Worm (Caenorhabditis elegans) whole organism, young adult: Measurements from ENCODE around the gene immt-1.

Experiments used
- B0019.2 ChIP-seq: fragments of 200-800 bp; sonication (Bioruptor generic); conservative IDR thresholded peaks from 2 replicates; pipeline ENCODE4 v1.3.6; 2022; ENCODE audit warnings: missing genetic modification reagents, missing genetic modification characterization, missing compliant biosample characterization
- F10E7.11 ChIP-seq: sonication (generic microtip); optimal IDR thresholded peaks from 2 replicates; lab custom pipeline; 2017; ENCODE audit warnings: mild to moderate bottlenecking, missing genetic modification characterization, moderate library complexity, missing compliant biosample characterization
- F37B4.10 ChIP-seq: fragments of 200-800 bp; sonication (Bioruptor generic); IDR thresholded peaks from 2 replicates; pipeline ENCODE4 v1.3.6; 2022; ENCODE audit warnings: missing genetic modification characterization, missing compliant biosample characterization
- F39B2.1 ChIP-seq: fragments of 200-800 bp; sonication (Bioruptor generic); IDR thresholded peaks from 2 replicates; pipeline ENCODE4 v1.3.6; 2022; ENCODE audit warnings: missing genetic modification reagents, missing genetic modification characterization, missing compliant biosample characterization
- F57C9.4 ChIP-seq: sonication (generic microtip); optimal IDR thresholded peaks from 2 replicates; lab custom pipeline; 2017; ENCODE audit warnings: mild to moderate bottlenecking, missing genetic modification characterization, missing compliant biosample characterization
- K12H6.12 ChIP-seq: fragments of 200-800 bp; sonication (Bioruptor generic); optimal IDR thresholded peaks from 2 replicates; lab custom pipeline; 2018; ENCODE audit warnings: mild to moderate bottlenecking, missing genetic modification characterization, missing compliant biosample characterization
- Y56A3A.18 ChIP-seq: fragments of 200-800 bp; sonication (Bioruptor generic); IDR thresholded peaks from 2 replicates; pipeline ENCODE4 v1.3.6; 2022; ENCODE audit warnings: missing genetic modification reagents, missing genetic modification characterization, missing compliant biosample characterization
- Y95B8A.8 ChIP-seq: fragments of 200-800 bp; sonication (Bioruptor generic); IDR thresholded peaks from 2 replicates; pipeline ENCODE4 v1.3.6; 2022; ENCODE audit warnings: missing genetic modification reagents, missing genetic modification characterization, missing compliant biosample characterization
- ZK185.1 ChIP-seq: sonication (generic microtip); optimal IDR thresholded peaks from 2 replicates; lab custom pipeline; 2016; ENCODE audit warnings: mild to moderate bottlenecking, missing genetic modification characterization, missing compliant biosample characterization; ENCODE audit not compliant: poor library complexity, severe bottlenecking
- aptf-3 ChIP-seq: fragments of 200-800 bp; sonication (Bioruptor generic); IDR thresholded peaks from 2 replicates; pipeline ENCODE4 v1.3.6; 2022; ENCODE audit warnings: missing genetic modification characterization, missing compliant biosample characterization
- atf-7 ChIP-seq: sonication (generic microtip); optimal IDR thresholded peaks from 2 replicates; lab custom pipeline; 2017; ENCODE audit warnings: mild to moderate bottlenecking, missing genetic modification characterization, missing compliant biosample characterization
- attf-3 ChIP-seq: fragments of 200-800 bp; sonication (Bioruptor generic); conservative IDR thresholded peaks from 2 replicates; pipeline ENCODE4 v1.3.6; 2022; ENCODE audit warnings: missing genetic modification reagents, missing genetic modification characterization, missing compliant biosample characterization
- attf-5 ChIP-seq: fragments of 200-800 bp; sonication (Bioruptor generic); optimal IDR thresholded peaks from 2 replicates; lab custom pipeline; 2018; ENCODE audit warnings: mild to moderate bottlenecking, missing genetic modification characterization, missing compliant biosample characterization
- bed-2 ChIP-seq: fragments of 200-800 bp; sonication (Bioruptor generic); IDR thresholded peaks from 2 replicates; pipeline ENCODE4 v1.3.6; 2022; ENCODE audit warnings: missing genetic modification reagents, missing genetic modification characterization, missing compliant biosample characterization
- cebp-2 ChIP-seq: fragments of 200-800 bp; sonication (Bioruptor generic); IDR thresholded peaks from 2 replicates; pipeline ENCODE4 v1.3.6; 2022; ENCODE audit warnings: missing genetic modification characterization, missing compliant biosample characterization
- ceh-40 ChIP-seq: fragments of 200-800 bp; sonication (Bioruptor generic); IDR thresholded peaks from 2 replicates; pipeline ENCODE4 v1.3.6; 2022; ENCODE audit warnings: missing genetic modification characterization, missing compliant biosample characterization
- ceh-79 ChIP-seq: sonication (generic microtip); optimal IDR thresholded peaks from 2 replicates; lab custom pipeline; 2017; ENCODE audit warnings: mild to moderate bottlenecking, missing genetic modification characterization, missing compliant biosample characterization
- dox-1 ChIP-seq: fragments of 200-800 bp; sonication (Bioruptor generic); IDR thresholded peaks from 2 replicates; pipeline ENCODE4 v1.3.6; 2022; ENCODE audit warnings: missing genetic modification reagents, missing genetic modification characterization, missing compliant biosample characterization
- efl-1 ChIP-seq: fragments of 150-350 bp; optimal IDR thresholded peaks from 2 replicates; lab custom pipeline; 2014; ENCODE audit warnings: missing biosample characterization, missing genetic modification reagents, missing genetic modification characterization
- egl-44 ChIP-seq: fragments of 200-800 bp; sonication (Bioruptor generic); IDR thresholded peaks from 2 replicates; pipeline ENCODE4 v1.3.6; 2022; ENCODE audit warnings: missing genetic modification reagents, missing genetic modification characterization, missing compliant biosample characterization
- fkh-3 ChIP-seq: sonication (generic microtip); optimal IDR thresholded peaks from 2 replicates; lab custom pipeline; 2016; ENCODE audit warnings: mild to moderate bottlenecking, missing genetic modification characterization, missing compliant biosample characterization
- gei-17 ChIP-seq: fragments of 200-800 bp; sonication (Bioruptor generic); optimal IDR thresholded peaks from 2 replicates; lab custom pipeline; 2018; ENCODE audit warnings: mild to moderate bottlenecking, missing genetic modification characterization, missing compliant biosample characterization
- hlh-12 ChIP-seq: sonication (generic microtip); optimal IDR thresholded peaks from 2 replicates; lab custom pipeline; 2016; ENCODE audit warnings: missing genetic modification characterization, missing compliant biosample characterization
- hmg-1.2 ChIP-seq: fragments of 200-800 bp; sonication (Bioruptor generic); IDR thresholded peaks from 2 replicates; pipeline ENCODE4 v1.3.6; 2022; ENCODE audit warnings: missing genetic modification reagents, missing genetic modification characterization, missing compliant biosample characterization
- let-526 ChIP-seq: fragments of 200-800 bp; sonication (Bioruptor generic); IDR thresholded peaks from 2 replicates; pipeline ENCODE4 v1.3.6; 2022; ENCODE audit warnings: missing genetic modification reagents, missing genetic modification characterization, missing compliant biosample characterization
- lin-35 ChIP-seq, 3 experiments: fragments of 150-350 bp in 2 of 3; sonication (generic microtip) in 1 of 3; optimal IDR thresholded peaks; 2 replicates each; lab custom pipeline; 2014 to 2018; ENCODE audit warnings: missing biosample characterization in 3 of 3, missing genetic modification characterization in 3 of 3, missing genetic modification reagents in 3 of 3
- lin-54 ChIP-seq: fragments of 200-800 bp; sonication (Bioruptor generic); optimal IDR thresholded peaks from 2 replicates; lab custom pipeline; 2018; ENCODE audit warnings: mild to moderate bottlenecking, missing genetic modification characterization, missing compliant biosample characterization
- lir-1 ChIP-seq: fragments of 200-800 bp; sonication (Bioruptor generic); conservative IDR thresholded peaks from 2 replicates; pipeline ENCODE4 v1.3.6; 2022; ENCODE audit warnings: missing genetic modification reagents, missing genetic modification characterization, missing compliant biosample characterization
- lsy-27 ChIP-seq: sonication (generic microtip); optimal IDR thresholded peaks from 2 replicates; lab custom pipeline; 2017; ENCODE audit warnings: missing genetic modification characterization, mild to moderate bottlenecking, missing compliant biosample characterization, antibody characterized with exemption, missing genotype, borderline replicate concordance; ENCODE audit not compliant: insufficient read depth
- madf-6 ChIP-seq: fragments of 200-800 bp; sonication (Bioruptor generic); IDR thresholded peaks from 2 replicates; pipeline ENCODE4 v1.3.6; 2022; ENCODE audit warnings: missing genetic modification reagents, missing genetic modification characterization, missing compliant biosample characterization
- madf-8 ChIP-seq: fragments of 200-800 bp; sonication (Bioruptor generic); conservative IDR thresholded peaks from 2 replicates; pipeline ENCODE4 v1.3.6; 2022; ENCODE audit warnings: missing genetic modification reagents, missing genetic modification characterization, missing compliant biosample characterization
- mcd-1 ChIP-seq: fragments of 200-800 bp; sonication (Bioruptor generic); IDR thresholded peaks from 2 replicates; pipeline ENCODE4 v1.3.6; 2022; ENCODE audit warnings: missing genetic modification reagents, missing genetic modification characterization, missing compliant biosample characterization
- mes-4 ChIP-seq: sonication (generic microtip); optimal IDR thresholded peaks from 2 replicates; lab custom pipeline; 2016; ENCODE audit warnings: missing genotype, missing genetic modification characterization, missing compliant biosample characterization
- nfyb-1 ChIP-seq: fragments of 200-800 bp; sonication (Bioruptor generic); IDR thresholded peaks from 2 replicates; pipeline ENCODE4 v1.3.6; 2022; ENCODE audit warnings: missing genetic modification reagents, missing genetic modification characterization, missing compliant biosample characterization
- nhr-27 ChIP-seq: fragments of 200-800 bp; sonication (Bioruptor generic); optimal IDR thresholded peaks from 2 replicates; lab custom pipeline; 2018; ENCODE audit warnings: mild to moderate bottlenecking, missing genetic modification characterization, moderate library complexity, missing compliant biosample characterization
- pha-4 ChIP-seq: fragments of 150-350 bp; sonication (generic microtip); optimal IDR thresholded peaks from 2 replicates; lab custom pipeline; 2014; ENCODE audit warnings: missing biosample characterization, missing genetic modification reagents, missing genetic modification characterization
- sdz-38 ChIP-seq: sonication (generic microtip); optimal IDR thresholded peaks from 2 replicates; lab custom pipeline; 2016; ENCODE audit warnings: missing genotype, missing genetic modification characterization, missing compliant biosample characterization
- sea-2 ChIP-seq: fragments of 200-800 bp; sonication (Bioruptor generic); IDR thresholded peaks from 2 replicates; pipeline ENCODE4 v1.3.6; 2022; ENCODE audit warnings: missing genetic modification characterization, missing compliant biosample characterization
- snpc-1.1 ChIP-seq: sonication (generic microtip); optimal IDR thresholded peaks from 2 replicates; lab custom pipeline; 2017; ENCODE audit warnings: missing genetic modification characterization, mild to moderate bottlenecking, missing compliant biosample characterization, antibody characterized with exemption, moderate library complexity, missing genotype, missing genetic modification reagents; ENCODE audit not compliant: insufficient read depth
- snpc-3.4 ChIP-seq: sonication (generic microtip); optimal IDR thresholded peaks from 2 replicates; lab custom pipeline; 2017; ENCODE audit warnings: missing genetic modification characterization, mild to moderate bottlenecking, missing compliant biosample characterization, antibody characterized with exemption, moderate library complexity, missing genotype, missing genetic modification reagents
- snpc-4 ChIP-seq, 5 experiments: fragments of 150-350 bp in 1 of 5; sonication (generic microtip) in 4 of 5; optimal IDR thresholded peaks; 2 replicates each; lab custom pipeline; 2014 to 2018; ENCODE audit warnings: missing genetic modification characterization in 5 of 5, missing biosample characterization in 3 of 5, antibody characterized with exemption in 2 of 5, mild to moderate bottlenecking in 2 of 5, missing compliant biosample characterization in 2 of 5, missing genotype in 2 of 5, moderate library complexity in 2 of 5, missing genetic modification reagents in 1 of 5
- tbp1 ChIP-seq: fragments of 200-800 bp; sonication (Bioruptor generic); optimal IDR thresholded peaks from 2 replicates; lab custom pipeline; 2018; ENCODE audit warnings: mild to moderate bottlenecking, missing genetic modification characterization, missing compliant biosample characterization
- unc-130 ChIP-seq: sonication (generic microtip); optimal IDR thresholded peaks from 2 replicates; lab custom pipeline; 2016; ENCODE audit warnings: missing genetic modification reagents, missing genetic modification characterization, missing compliant biosample characterization
- xnd-1 ChIP-seq: sonication (generic microtip); optimal IDR thresholded peaks from 2 replicates; lab custom pipeline; 2016; ENCODE audit warnings: missing genotype, missing genetic modification reagents, missing genetic modification characterization, missing compliant biosample characterization
- zfh-2 ChIP-seq: fragments of 200-800 bp; sonication (Bioruptor generic); conservative IDR thresholded peaks from 2 replicates; pipeline ENCODE4 v1.3.6; 2022; ENCODE audit warnings: missing genetic modification reagents, missing genetic modification characterization, missing compliant biosample characterization
- zim-3 ChIP-seq: sonication (generic microtip); optimal IDR thresholded peaks from 2 replicates; lab custom pipeline; 2017; ENCODE audit warnings: mild to moderate bottlenecking, missing genetic modification characterization, moderate library complexity, missing compliant biosample characterization
- ztf-25 ChIP-seq: fragments of 200-800 bp; sonication (Bioruptor generic); IDR thresholded peaks from 2 replicates; pipeline ENCODE4 v1.3.6; 2022; ENCODE audit warnings: missing genetic modification reagents, missing genetic modification characterization, missing compliant biosample characterization
- ztf-28 ChIP-seq: fragments of 200-800 bp; sonication (Bioruptor generic); IDR thresholded peaks from 2 replicates; pipeline ENCODE4 v1.3.6; 2022; ENCODE audit warnings: missing genetic modification reagents, missing genetic modification characterization, missing compliant biosample characterization
- ztf-6 ChIP-seq: fragments of 200-800 bp; sonication (Bioruptor generic); IDR thresholded peaks from 2 replicates; pipeline ENCODE4 v1.3.6; 2022; ENCODE audit warnings: missing genetic modification reagents, missing genetic modification characterization, missing compliant biosample characterization

immt-1 gene

ce11 chrX:2667779-2668178 lies 19.2 kb downstream of the immt-1 start, which contains the start of gene C09B7.2 (continued):
- TF ChIP-seq mcd-1, result peak; percentile 25; the same call in 1 of the 2 replicates
- peak; percentile 14 for TF ChIP-seq atf-7
- TF ChIP-seq lin-35 (GFP tag; optimal IDR thresholded peaks at IDR 0.05; lab: Kevin White, UChicago), result no peak
- TF ChIP-seq ceh-40 (GFP tag; lab: Robert Waterston, UW), result no peak
- no peak for TF ChIP-seq snpc-4 (GFP tag; optimal IDR thresholded peaks at IDR 0.05; lab: Kevin White, UChicago)
- peak in 3 of 4 experiments; percentile 28 to 54 (median 43) for TF ChIP-seq snpc-4 (tag; optimal IDR thresholded peaks at IDR 0.05; lab: Kevin White, UChicago)
- TF ChIP-seq ztf-28 (GFP tag; lab: Robert Waterston, UW), result no peak
- no peak for TF ChIP-seq xnd-1
- no peak for TF ChIP-seq cebp-2 (GFP tag; lab: Robert Waterston, UW)
- TF ChIP-seq ztf-25 (GFP tag; lab: Robert Waterston, UW), result no peak
- TF ChIP-seq bed-2, result no peak
- no peak for TF ChIP-seq Y95B8A.8 (GFP tag; lab: Robert Waterston, UW)
- TF ChIP-seq mes-4 (tag; lab: Kevin White, UChicago), result no peak
- no peak for TF ChIP-seq zim-3
- no peak for TF ChIP-seq nhr-27 (tag; lab: Kevin White, UChicago)
- no peak for TF ChIP-seq F10E7.11 (tag; lab: Kevin White, UChicago)
- no peak for TF ChIP-seq lir-1 (GFP tag; lab: Robert Waterston, UW)
- no peak for TF ChIP-seq B0019.2 (GFP tag; lab: Robert Waterston, UW)
- TF ChIP-seq let-526 (GFP tag; lab: Robert Waterston, UW), result no peak
- TF ChIP-seq F37B4.10, result no peak
- peak; percentile 34 for TF ChIP-seq lin-54 (GFP tag; lab: Kevin White, UChicago)
- TF ChIP-seq madf-8 (GFP tag; lab: Robert Waterston, UW), result no peak
- TF ChIP-seq egl-44, result no peak
- TF ChIP-seq fkh-3, result no peak
- TF ChIP-seq pha-4 (tag; lab: Kevin White, UChicago), result no peak
- TF ChIP-seq attf-5, result peak; percentile 48
- no peak for TF ChIP-seq efl-1 (GFP tag; lab: Kevin White, UChicago)
- no peak for TF ChIP-seq snpc-3.4 (tag; lab: Kevin White, UChicago)
- no peak for TF ChIP-seq F39B2.1 (GFP tag; lab: Robert Waterston, UW)
- TF ChIP-seq sdz-38 (tag; lab: Kevin White, UChicago), result no peak
- TF ChIP-seq lsy-27 (tag; lab: Kevin White, UChicago), result no peak
- no peak for TF ChIP-seq F57C9.4 (tag; lab: Kevin White, UChicago)
- TF ChIP-seq unc-130 (GFP tag; lab: Kevin White, UChicago), result no peak
- no peak for TF ChIP-seq gei-17
- no peak for TF ChIP-seq sea-2 (GFP tag; lab: Robert Waterston, UW)
- TF ChIP-seq nfyb-1 (GFP tag; lab: Robert Waterston, UW), result 0 out of 2 replicates have a peak, but pooled peaks have one; percentile 20
- no peak for TF ChIP-seq ztf-6 (GFP tag; lab: Robert Waterston, UW)
- no peak for TF ChIP-seq zfh-2 (GFP tag; lab: Robert Waterston, UW)
- no peak for TF ChIP-seq attf-3 (GFP tag; lab: Robert Waterston, UW)
- TF ChIP-seq snpc-1.1 (tag; lab: Kevin White, UChicago), result no peak
- peak; percentile 92 for TF ChIP-seq hmg-1.2 (GFP tag; lab: Robert Waterston, UW)
- TF ChIP-seq hlh-12 (tag; lab: Kevin White, UChicago), result no peak
- TF ChIP-seq K12H6.12, result peak; percentile 50
- peak; percentile 57 for TF ChIP-seq ZK185.1 (tag; lab: Kevin White, UChicago)
- TF ChIP-seq ceh-79 (tag; lab: Kevin White, UChicago), result no peak
- no peak for TF ChIP-seq Y56A3A.18 (GFP tag; lab: Robert Waterston, UW)
- TF ChIP-seq tbp1 (GFP tag; lab: Kevin White, UChicago), result no peak
- TF ChIP-seq aptf-3 (GFP tag; lab: Robert Waterston, UW), result no peak
- no peak for TF ChIP-seq madf-6 (GFP tag; lab: Robert Waterston, UW)
- no peak for TF ChIP-seq dox-1
